Fruit fly (Drosophila melanogaster) whole organism, prepupa: ENCODE data around the gene CG14220.

Source experiments
- CG10631 ChIP-seq: fragments of 200-800 bp; sonication (Bioruptor generic); optimal IDR thresholded peaks from 2 replicates; lab custom pipeline; 2016; ENCODE audit warnings: missing biosample characterization, missing genetic modification characterization
- CG10669 ChIP-seq: fragments of 200-800 bp; sonication (Bioruptor generic); optimal IDR thresholded peaks from 3 replicates; lab custom pipeline; 2018; ENCODE audit warnings: missing biosample characterization, mild to moderate bottlenecking, missing genetic modification characterization, moderate library complexity
- CG11294 ChIP-seq: fragments of 200-800 bp; sonication (Bioruptor generic); IDR thresholded peaks from 2 replicates; pipeline ENCODE4 v1.3.6; 2022; ENCODE audit warnings: missing biosample characterization, missing genetic modification characterization
- CG11902 ChIP-seq: fragments of 200-800 bp; sonication (Bioruptor generic); optimal IDR thresholded peaks from 3 replicates; lab custom pipeline; 2016; ENCODE audit warnings: missing biosample characterization, missing genetic modification characterization
- CG15336 ChIP-seq: fragments of 200-800 bp; sonication (Bioruptor generic); IDR thresholded peaks from 2 replicates; pipeline ENCODE4 v1.3.6; 2022; ENCODE audit warnings: missing biosample characterization, missing genetic modification characterization
- CG1621 ChIP-seq: fragments of 200-800 bp; sonication (Bioruptor generic); optimal IDR thresholded peaks from 3 replicates; lab custom pipeline; 2018; ENCODE audit warnings: missing biosample characterization, mild to moderate bottlenecking, missing genetic modification characterization
- CG16779 ChIP-seq: fragments of 200-800 bp; sonication (Bioruptor generic); optimal IDR thresholded peaks from 3 replicates; lab custom pipeline; 2017; ENCODE audit warnings: missing biosample characterization, mild to moderate bottlenecking, missing genetic modification characterization
- CG31627 ChIP-seq: fragments of 200-800 bp; sonication (Bioruptor generic); optimal IDR thresholded peaks from 3 replicates; lab custom pipeline; 2016; ENCODE audit warnings: missing biosample characterization, missing genetic modification characterization
- CG32006 ChIP-seq: fragments of 200-800 bp; sonication (Bioruptor generic); optimal IDR thresholded peaks from 3 replicates; lab custom pipeline; 2017; ENCODE audit warnings: missing biosample characterization, mild to moderate bottlenecking, missing genetic modification characterization
- CG34406 ChIP-seq: fragments of 200-800 bp; sonication (Bioruptor generic); optimal IDR thresholded peaks from 3 replicates; lab custom pipeline; 2016; ENCODE audit warnings: missing biosample characterization, missing genetic modification characterization
- CG3919 ChIP-seq: fragments of 200-800 bp; sonication (Bioruptor generic); optimal IDR thresholded peaks from 3 replicates; lab custom pipeline; 2016; ENCODE audit warnings: missing biosample characterization, missing genetic modification characterization
- CG4318 ChIP-seq: fragments of 200-800 bp; sonication (Bioruptor generic); optimal IDR thresholded peaks from 3 replicates; lab custom pipeline; 2017; ENCODE audit warnings: missing biosample characterization, mild to moderate bottlenecking, missing genetic modification characterization
- CG6163 ChIP-seq: fragments of 200-800 bp; sonication (Bioruptor generic); IDR thresholded peaks from 3 replicates; pipeline ENCODE4 v1.3.6; 2022; ENCODE audit warnings: missing biosample characterization, missing genetic modification characterization
- CG6792 ChIP-seq: fragments of 200-800 bp; sonication (Bioruptor generic); optimal IDR thresholded peaks from 3 replicates; lab custom pipeline; 2016; ENCODE audit warnings: missing biosample characterization, missing genetic modification characterization
- CG6854 ChIP-seq: fragments of 200-800 bp; sonication (Bioruptor generic); optimal IDR thresholded peaks from 2 replicates; lab custom pipeline; 2017; ENCODE audit warnings: missing biosample characterization, mild to moderate bottlenecking, missing genetic modification characterization
- CG8119 ChIP-seq: fragments of 200-800 bp; sonication (Bioruptor generic); IDR thresholded peaks from 3 replicates; pipeline ENCODE4 v1.3.6; 2022; ENCODE audit warnings: missing biosample characterization, missing genetic modification characterization
- Eip78C ChIP-seq: fragments of 200-800 bp; sonication (Bioruptor generic); peaks from one replicate; lab custom pipeline; 2016; ENCODE audit warnings: missing biosample characterization, missing genetic modification characterization
- Eip93F ChIP-seq: fragments of 200-800 bp; sonication (Bioruptor generic); optimal IDR thresholded peaks from 2 replicates; lab custom pipeline; 2016; ENCODE audit warnings: missing biosample characterization, mild to moderate bottlenecking, missing genetic modification characterization
- Ets21C ChIP-seq: fragments of 200-800 bp; sonication (Bioruptor generic); optimal IDR thresholded peaks from 3 replicates; lab custom pipeline; 2016; ENCODE audit warnings: missing biosample characterization, missing genetic modification characterization
- Ets96B ChIP-seq: fragments of 200-800 bp; optimal IDR thresholded peaks from 2 replicates; lab custom pipeline; 2019; ENCODE audit warnings: missing biosample characterization, mild to moderate bottlenecking, missing genetic modification characterization, moderate library complexity
- Gug ChIP-seq: fragments of 200-800 bp; sonication (Bioruptor generic); IDR thresholded peaks from 2 replicates; pipeline ENCODE4 v1.3.6; 2022; ENCODE audit warnings: missing biosample characterization, missing genetic modification characterization
- Hr38 ChIP-seq: sonication (Bioruptor generic); optimal IDR thresholded peaks from 2 replicates; lab custom pipeline; 2016; ENCODE audit warnings: missing biosample characterization, missing genetic modification characterization
- Hr4 ChIP-seq: fragments of 200-800 bp; sonication (Bioruptor generic); optimal IDR thresholded peaks from 3 replicates; lab custom pipeline; 2016; ENCODE audit warnings: missing biosample characterization, missing genetic modification characterization
- Lpt ChIP-seq: fragments of 200-800 bp; sonication (Bioruptor generic); optimal IDR thresholded peaks from 3 replicates; lab custom pipeline; 2016; ENCODE audit warnings: missing biosample characterization, missing genetic modification characterization
- Met ChIP-seq: fragments of 200-800 bp; sonication (Bioruptor generic); optimal IDR thresholded peaks from 3 replicates; lab custom pipeline; 2016; ENCODE audit warnings: missing biosample characterization, missing genetic modification characterization
- OdsH ChIP-seq: fragments of 200-800 bp; sonication (Bioruptor generic); optimal IDR thresholded peaks from 3 replicates; lab custom pipeline; 2016; ENCODE audit warnings: missing biosample characterization, missing genetic modification characterization
- Smox ChIP-seq: fragments of 200-800 bp; sonication (Bioruptor generic); optimal IDR thresholded peaks from 3 replicates; lab custom pipeline; 2016; ENCODE audit warnings: missing biosample characterization, missing genetic modification characterization
- Sox102F ChIP-seq: fragments of 200-800 bp; sonication (Bioruptor generic); optimal IDR thresholded peaks from 2 replicates; lab custom pipeline; 2016; ENCODE audit warnings: missing biosample characterization, mild to moderate bottlenecking, missing genetic modification characterization
- Sox14 ChIP-seq: fragments of 200-800 bp; sonication (Bioruptor generic); optimal IDR thresholded peaks from 3 replicates; lab custom pipeline; 2016; ENCODE audit warnings: missing biosample characterization, missing genetic modification characterization
- Sox15 ChIP-seq: fragments of 200-800 bp; sonication (Bioruptor generic); optimal IDR thresholded peaks from 3 replicates; lab custom pipeline; 2016; ENCODE audit warnings: missing biosample characterization, missing genetic modification characterization
- achi ChIP-seq: fragments of 200-800 bp; sonication (Bioruptor generic); optimal IDR thresholded peaks from 3 replicates; lab custom pipeline; 2016; ENCODE audit warnings: missing biosample characterization, missing genetic modification characterization
- cyc ChIP-seq: fragments of 200-800 bp; sonication (Bioruptor generic); optimal IDR thresholded peaks from 3 replicates; lab custom pipeline; 2016; ENCODE audit warnings: missing biosample characterization, missing genetic modification characterization
- dsx ChIP-seq: fragments of 200-800 bp; optimal IDR thresholded peaks from 3 replicates; lab custom pipeline; 2019; ENCODE audit warnings: missing biosample characterization, mild to moderate bottlenecking, missing genetic modification characterization, moderate library complexity; ENCODE audit not compliant: poor library complexity, severe bottlenecking
- eg ChIP-seq: fragments of 200-800 bp; sonication (Bioruptor generic); IDR thresholded peaks from 3 replicates; pipeline ENCODE4 v1.3.6; 2022; ENCODE audit warnings: missing biosample characterization, missing genetic modification characterization
- esn ChIP-seq: fragments of 200-800 bp; sonication (Bioruptor generic); optimal IDR thresholded peaks from 2 replicates; lab custom pipeline; 2016; ENCODE audit warnings: missing biosample characterization, mild to moderate bottlenecking, missing genetic modification characterization, moderate library complexity
- fd85E ChIP-seq: fragments of 200-800 bp; sonication (Bioruptor generic); optimal IDR thresholded peaks from 3 replicates; lab custom pipeline; 2016; ENCODE audit warnings: missing biosample characterization, missing genetic modification characterization
- fkh ChIP-seq: fragments of 200-800 bp; sonication (Bioruptor generic); optimal IDR thresholded peaks from 3 replicates; lab custom pipeline; 2017; ENCODE audit warnings: missing biosample characterization, mild to moderate bottlenecking, missing genetic modification characterization, moderate library complexity
- lz ChIP-seq: fragments of 200-800 bp; sonication (Bioruptor generic); optimal IDR thresholded peaks from 3 replicates; lab custom pipeline; 2016; ENCODE audit warnings: missing biosample characterization, missing genetic modification characterization
- net ChIP-seq: fragments of 200-800 bp; sonication (Bioruptor generic); optimal IDR thresholded peaks from 3 replicates; lab custom pipeline; 2016; ENCODE audit warnings: missing biosample characterization, missing genetic modification characterization
- pdm3 ChIP-seq: fragments of 200-800 bp; sonication (Bioruptor generic); optimal IDR thresholded peaks from 3 replicates; lab custom pipeline; 2016; ENCODE audit warnings: missing biosample characterization, missing genetic modification characterization
- salr ChIP-seq, 2 experiments: fragments of 200-800 bp; sonication (Bioruptor generic); optimal IDR thresholded peaks; 3 replicates each; lab custom pipeline; 2016 to 2018; ENCODE audit warnings: missing biosample characterization in 2 of 2, missing genetic modification characterization in 2 of 2, mild to moderate bottlenecking in 1 of 2
- ss ChIP-seq, 2 experiments: fragments of 200-800 bp; sonication (Bioruptor generic); optimal IDR thresholded peaks; 2 replicates in 1 of 2; 3 replicates in 1 of 2; lab custom pipeline; 2017 to 2018; ENCODE audit warnings: mild to moderate bottlenecking in 2 of 2, missing biosample characterization in 2 of 2, missing genetic modification characterization in 2 of 2, moderate library complexity in 1 of 2
- topi ChIP-seq: fragments of 200-800 bp; sonication (Bioruptor generic); optimal IDR thresholded peaks from 3 replicates; lab custom pipeline; 2016; ENCODE audit warnings: missing biosample characterization, missing genetic modification characterization

Gene CG14220

DNA sequence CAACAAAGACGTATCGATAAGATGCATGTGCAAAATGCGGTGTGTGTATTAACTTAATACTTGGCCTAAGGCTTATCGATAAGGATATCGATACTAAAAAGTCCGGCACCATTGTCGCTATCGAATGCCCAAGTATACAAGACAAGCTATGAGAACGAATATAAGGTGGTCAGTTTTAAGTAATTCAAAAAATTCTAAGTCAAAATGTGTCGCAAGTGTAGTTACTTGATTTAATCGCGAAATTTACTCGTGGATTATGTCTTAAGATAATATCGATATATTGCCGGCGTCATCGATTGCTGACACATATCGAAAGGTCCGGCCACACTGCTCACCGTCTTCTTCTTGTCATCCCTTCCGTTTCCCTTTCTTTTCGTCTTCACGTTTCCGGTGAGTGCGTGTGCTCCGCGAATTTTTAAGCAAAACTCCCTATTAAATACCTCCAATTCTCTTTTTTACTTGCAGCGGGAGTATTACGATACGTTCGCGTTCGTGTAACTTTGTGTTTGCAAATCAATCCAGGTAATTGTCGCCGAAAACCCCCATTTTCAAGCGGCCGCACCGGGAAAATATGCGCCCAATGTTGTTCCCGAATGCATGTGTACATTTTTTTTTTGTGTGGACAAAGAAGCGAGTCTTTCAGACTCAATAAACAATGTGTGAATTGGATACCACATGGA lies 3.8 kb downstream of the CG14220 start, which contains the start of gene RpS10b (continued):
- TF ChIP-seq pdm3 (GFP tag; lab: Kevin White, UChicago) (peak; percentile 83), net (peak; percentile 89), Ets21C (peak; percentile 50), fd85E (GFP tag; lab: Kevin White, UChicago) (peak; percentile 62), eg (GFP tag; lab: Robert Waterston, UW) (peak; percentile 87), CG11294 (GFP tag; lab: Robert Waterston, UW) (no peak), dsx (peak; percentile 17), CG31627 (GFP tag; lab: Kevin White, UChicago) (peak; percentile 77), Sox15 (GFP tag; lab: Kevin White, UChicago) (peak; percentile 54), cyc (peak; percentile 84), CG10669 (GFP tag; lab: Kevin White, UChicago) (peak; percentile 81), CG6854 (GFP tag; lab: Kevin White, UChicago) (peak; percentile 98), CG15336 (GFP tag; lab: Robert Waterston, UW) (peak; percentile 45), lz (GFP tag; lab: Kevin White, UChicago) (peak; percentile 84), CG3919 (GFP tag; lab: Kevin White, UChicago) (peak; percentile 90), Smox (GFP tag; lab: Kevin White, UChicago) (peak; percentile 72), Gug (GFP tag; lab: Robert Waterston, UW) (no peak), Hr4 (GFP tag; lab: Kevin White, UChicago) (peak; percentile 22), CG1621 (tag; lab: Kevin White, UChicago) (peak; percentile 73), CG10631 (GFP tag; lab: Kevin White, UChicago) (peak; percentile 31), OdsH (GFP tag; lab: Kevin White, UChicago) (peak; percentile 76), CG8119 (GFP tag; lab: Robert Waterston, UW) (no peak), fkh (GFP tag; lab: Kevin White, UChicago) (peak; percentile 86), CG6163 (GFP tag; lab: Robert Waterston, UW) (peak; percentile 89), Sox14 (peak; percentile 79)

- TF ChIP-seq eg (GFP tag; lab: Robert Waterston, UW) (no peak), Sox102F (GFP tag; lab: Kevin White, UChicago) (no peak), CG10631 (GFP tag; lab: Kevin White, UChicago) (no peak), CG6792 (GFP tag; lab: Kevin White, UChicago) (no peak), Hr38 (GFP tag; lab: Kevin White, UChicago) (no peak), Gug (GFP tag; lab: Robert Waterston, UW) (no peak), CG16779 (tag; lab: Kevin White, UChicago) (no peak), Lpt (GFP tag; lab: Kevin White, UChicago) (no peak), pdm3 (GFP tag; lab: Kevin White, UChicago) (no peak), ss (GFP tag; optimal IDR thresholded peaks at IDR 0.05; lab: Kevin White, UChicago) (no peak), CG4318 (GFP tag; lab: Kevin White, UChicago) (no peak), CG1621 (tag; lab: Kevin White, UChicago) (no peak), net (no peak)
Measured at dm6 chrX:19595862-19596261, 5.8 kb downstream of the CG14220 start.

- TF ChIP-seq Met, result no peak
- TF ChIP-seq topi, result no peak
- no peak for TF ChIP-seq Eip93F (GFP tag; lab: Kevin White, UChicago)
- no peak for TF ChIP-seq CG34406
- TF ChIP-seq esn (GFP tag; lab: Kevin White, UChicago), result no peak
- no peak for TF ChIP-seq achi (GFP tag; lab: Kevin White, UChicago)
- no peak for TF ChIP-seq CG32006
- TF ChIP-seq ss (GFP tag; optimal IDR thresholded peaks at IDR 0.05; lab: Kevin White, UChicago), result no peak
- no peak for TF ChIP-seq net
- TF ChIP-seq Ets96B (tag; lab: Kevin White, UChicago), result no peak
- TF ChIP-seq Hr4 (GFP tag; lab: Kevin White, UChicago), result no peak
- no peak for TF ChIP-seq eg (GFP tag; lab: Robert Waterston, UW)
- no peak for TF ChIP-seq cyc
- TF ChIP-seq CG6792 (GFP tag; lab: Kevin White, UChicago), result no peak
- TF ChIP-seq Lpt (GFP tag; lab: Kevin White, UChicago), result no peak
- TF ChIP-seq Eip78C (GFP tag; lab: Kevin White, UChicago), result no peak
- no peak for TF ChIP-seq fkh (GFP tag; lab: Kevin White, UChicago)
- no peak for TF ChIP-seq salr (GFP tag; optimal IDR thresholded peaks at IDR 0.05; lab: Kevin White, UChicago)
- no peak for TF ChIP-seq CG6163 (GFP tag; lab: Robert Waterston, UW)
- no peak for TF ChIP-seq CG11902 (GFP tag; lab: Kevin White, UChicago)
Measured at dm6 chrX:19592309-19592708, 9.3 kb downstream of the CG14220 start, which contains the start of gene CG14205. Gene CG14205, plus strand, starts transcription at chrX:19592609.
